Fruit fly (Drosophila melanogaster) whole organism: Measurements from ENCODE around the gene dock.

Source experiments
- CG8478 ChIP-seq: fragments of >200 bp; optimal IDR thresholded peaks from 2 replicates; lab custom pipeline; 2018; ENCODE audit warnings: inconsistent platforms
- pan ChIP-seq: fragments of >200 bp; optimal IDR thresholded peaks from 2 replicates; lab custom pipeline; 2017
- psq ChIP-seq: fragments of >200 bp; optimal IDR thresholded peaks from 2 replicates; lab custom pipeline; 2017
- usp ChIP-seq: fragments of >200 bp; optimal IDR thresholded peaks from 2 replicates; lab custom pipeline; 2017; ENCODE audit warnings: missing biosample characterization, missing genetic modification characterization, mixed read lengths

DNA sequence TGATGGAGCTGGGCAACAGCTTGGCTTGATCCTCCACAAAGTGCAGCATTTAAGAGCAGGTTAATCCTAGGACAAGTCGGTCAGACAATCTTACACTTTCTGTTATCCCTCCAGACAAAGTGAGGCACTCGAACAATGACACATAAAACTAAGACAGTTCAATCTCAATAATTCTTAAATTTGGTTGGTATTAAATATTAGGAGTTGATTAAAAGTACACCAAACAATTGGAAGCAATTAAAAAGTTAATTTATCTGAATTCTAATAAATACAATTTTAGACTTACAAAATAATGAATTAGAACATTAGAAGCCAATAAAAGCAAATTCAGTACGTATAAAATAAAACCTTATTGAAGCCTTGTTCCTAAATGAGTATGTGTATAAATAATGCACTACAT, 7.9 kb upstream of the dock start, which contains the start of gene CG15880:
- TF ChIP-seq pan: no peak
- no peak for TF ChIP-seq usp (GFP tag; lab: Kevin White, UChicago)
- no peak for TF ChIP-seq CG8478 (lab: Kevin White, UChicago)
- TF ChIP-seq psq (lab: Kevin White, UChicago): no peak
